Worm (Caenorhabditis elegans) whole organism, mixed stage, embryonic: ENCODE results near the gene sdz-11.

ENCODE experiments used
- ceh-83 ChIP-seq: fragments of 200-800 bp; sonication (Bioruptor generic); optimal IDR thresholded peaks from 2 replicates; lab custom pipeline; 2018; ENCODE audit warnings: mild to moderate bottlenecking, missing genetic modification characterization, missing compliant biosample characterization
- cnd-1 ChIP-seq: fragments of 200-800 bp; sonication (Bioruptor generic); optimal IDR thresholded peaks from 2 replicates; lab custom pipeline; 2018; ENCODE audit warnings: mild to moderate bottlenecking, missing genetic modification characterization, missing compliant biosample characterization
- hlh-1 ChIP-seq: fragments of 150-350 bp; optimal IDR thresholded peaks from 2 replicates; lab custom pipeline; 2014; ENCODE audit warnings: missing biosample characterization, missing genetic modification reagents, missing genetic modification characterization
- lsy-2 ChIP-seq: fragments of 150-350 bp; optimal IDR thresholded peaks from 2 replicates; lab custom pipeline; 2014; ENCODE audit warnings: missing biosample characterization, missing genetic modification characterization
- nhr-12 ChIP-seq: fragments of 150-350 bp; optimal IDR thresholded peaks from 2 replicates; lab custom pipeline; 2014; ENCODE audit warnings: missing biosample characterization, missing genetic modification characterization
- nhr-237 ChIP-seq: fragments of 150-350 bp; optimal IDR thresholded peaks from 2 replicates; lab custom pipeline; 2014; ENCODE audit warnings: missing biosample characterization, missing genetic modification characterization
- nhr-28 ChIP-seq: fragments of 150-350 bp; optimal IDR thresholded peaks from 2 replicates; lab custom pipeline; 2014; ENCODE audit warnings: missing biosample characterization, missing genetic modification characterization
- nhr-76 ChIP-seq: sonication (generic microtip); optimal IDR thresholded peaks from 2 replicates; lab custom pipeline; 2017; ENCODE audit warnings: missing biosample characterization, missing genetic modification characterization
- tbx-8 ChIP-seq: fragments of 200-800 bp; sonication (Bioruptor generic); optimal IDR thresholded peaks from 2 replicates; lab custom pipeline; 2018; ENCODE audit warnings: mild to moderate bottlenecking, missing genetic modification characterization, moderate library complexity, missing compliant biosample characterization
- unc-39 ChIP-seq: fragments of 150-350 bp; optimal IDR thresholded peaks from 2 replicates; lab custom pipeline; 2014; ENCODE audit warnings: missing biosample characterization, missing genetic modification characterization
- unc-62 ChIP-seq: fragments of 150-350 bp; optimal IDR thresholded peaks from 2 replicates; lab custom pipeline; 2014; ENCODE audit warnings: missing biosample characterization, missing genetic modification reagents, missing genetic modification characterization
- ztf-11 ChIP-seq: fragments of 150-350 bp; optimal IDR thresholded peaks from 2 replicates; lab custom pipeline; 2014; ENCODE audit warnings: missing biosample characterization, missing genetic modification characterization

DNA sequence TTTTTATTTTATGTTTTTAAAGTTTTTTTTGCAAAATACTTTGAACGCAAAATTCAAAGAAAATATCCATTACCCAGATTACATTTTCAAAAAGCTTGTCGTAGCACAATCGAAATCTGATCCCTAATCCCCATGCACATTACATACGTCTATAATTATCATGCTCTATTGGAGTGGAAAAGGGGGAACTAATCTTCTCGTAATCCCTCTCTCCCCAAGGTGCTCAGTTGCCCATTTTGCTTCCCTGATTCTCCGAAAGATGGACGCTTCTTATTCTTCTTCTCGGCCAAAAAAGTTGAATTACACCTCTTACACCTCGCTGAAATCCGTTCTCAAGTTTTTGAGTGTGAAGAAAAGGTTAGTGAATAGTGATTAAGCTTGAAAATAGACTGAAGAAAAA lies 41.0 kb downstream of the sdz-11 start, which contains the start of gene fbxc-53:
- TF ChIP-seq lsy-2 (tag; lab: Kevin White, UChicago) (no peak), hlh-1 (tag; lab: Kevin White, UChicago) (no peak), unc-39 (tag; lab: Kevin White, UChicago) (no peak), tbx-8 (GFP tag; lab: Kevin White, UChicago) (no peak), nhr-76 (tag; lab: Kevin White, UChicago) (no peak), nhr-28 (no peak), nhr-12 (tag; lab: Kevin White, UChicago) (no peak), unc-62 (GFP tag; lab: Kevin White, UChicago) (no peak), ztf-11 (tag; lab: Kevin White, UChicago) (no peak), ceh-83 (GFP tag; lab: Kevin White, UChicago) (no peak), cnd-1 (tag; lab: Kevin White, UChicago) (no peak), nhr-237 (tag; lab: Kevin White, UChicago) (no peak)
